Worm (Caenorhabditis elegans) whole organism, midembryonic: ENCODE measurements around the gene utx-1.

Source experiments
- T22C8.4 ChIP-seq: fragments of 200-800 bp; sonication (Bioruptor generic); IDR thresholded peaks from 2 replicates; pipeline ENCODE4 v1.3.6; 2022; ENCODE audit warnings: missing genetic modification characterization, missing compliant biosample characterization
- cog-1 ChIP-seq: sonication (generic microtip); optimal IDR thresholded peaks from 2 replicates; lab custom pipeline; 2016; ENCODE audit warnings: missing genetic modification characterization, missing compliant biosample characterization
- flt-1 ChIP-seq: fragments of 200-800 bp; sonication (Bioruptor generic); IDR thresholded peaks from 2 replicates; pipeline ENCODE4 v1.3.6; 2022; ENCODE audit warnings: missing genetic modification characterization, missing compliant biosample characterization
- klf-2 ChIP-seq: fragments of 200-800 bp; sonication (Bioruptor generic); conservative IDR thresholded peaks from 2 replicates; pipeline ENCODE4 v1.3.6; 2022; ENCODE audit warnings: missing genetic modification reagents, missing genetic modification characterization, missing compliant biosample characterization
- med-1 ChIP-seq: sonication (generic microtip); optimal IDR thresholded peaks from 2 replicates; lab custom pipeline; 2017; ENCODE audit warnings: missing genetic modification characterization, mild to moderate bottlenecking, missing compliant biosample characterization, antibody characterized with exemption, missing genetic modification reagents; ENCODE audit not compliant: insufficient read depth
- ref-1 ChIP-seq: fragments of 200-800 bp; sonication (Bioruptor generic); conservative IDR thresholded peaks from 2 replicates; pipeline ENCODE4 v1.3.6; 2022; ENCODE audit warnings: missing genetic modification reagents, missing genetic modification characterization, missing compliant biosample characterization
- tab-1 ChIP-seq: fragments of 200-800 bp; sonication (Bioruptor generic); IDR thresholded peaks from 2 replicates; pipeline ENCODE4 v1.3.6; 2022; ENCODE audit warnings: missing genetic modification characterization, missing compliant biosample characterization
- ztf-23 ChIP-seq: fragments of 200-800 bp; sonication (Bioruptor generic); IDR thresholded peaks from 2 replicates; pipeline ENCODE4 v1.3.6; 2022; ENCODE audit warnings: missing genetic modification reagents, missing genetic modification characterization, missing compliant biosample characterization
- ztf-29 ChIP-seq: fragments of 200-800 bp; sonication (Bioruptor generic); IDR thresholded peaks from 2 replicates; pipeline ENCODE4 v1.3.6; 2022; ENCODE audit warnings: missing genetic modification reagents, missing genetic modification characterization, missing compliant biosample characterization

- no peak for TF ChIP-seq T22C8.4 (GFP tag; lab: Robert Waterston, UW)
- TF ChIP-seq ref-1 = no peak
- no peak for TF ChIP-seq ztf-23 (GFP tag; lab: Robert Waterston, UW)
- TF ChIP-seq ztf-29 = no peak
- TF ChIP-seq flt-1 (GFP tag; lab: Robert Waterston, UW) = no peak
- no peak for TF ChIP-seq klf-2 (GFP tag; lab: Robert Waterston, UW)
- TF ChIP-seq cog-1 (tag; lab: Kevin White, UChicago) = no peak
- TF ChIP-seq tab-1 = no peak
- TF ChIP-seq med-1 (GFP tag; lab: Kevin White, UChicago) = no peak
Measured at ce11 chrX:8581447-8581846, 24.5 kb downstream of the utx-1 start, which contains the start of gene F18E9.8.
